Worm (Caenorhabditis elegans) whole organism, young adult: ENCODE measurements around the gene Y54G11A.19.

ENCODE experiments used
- B0019.2 ChIP-seq: fragments of 200-800 bp; sonication (Bioruptor generic); conservative IDR thresholded peaks from 2 replicates; pipeline ENCODE4 v1.3.6; 2022; ENCODE audit warnings: missing genetic modification reagents, missing genetic modification characterization, missing compliant biosample characterization
- B0336.3 ChIP-seq: fragments of 200-800 bp; sonication (Bioruptor generic); IDR thresholded peaks from 2 replicates; pipeline ENCODE4 v1.3.6; 2022; ENCODE audit warnings: missing genetic modification characterization, missing compliant biosample characterization
- C06A6.2 ChIP-seq: fragments of 200-800 bp; sonication (Bioruptor generic); conservative IDR thresholded peaks from 2 replicates; pipeline ENCODE4 v1.3.6; 2022; ENCODE audit warnings: missing genetic modification characterization, missing compliant biosample characterization
- C17E4.6 ChIP-seq: fragments of 200-800 bp; sonication (Bioruptor generic); IDR thresholded peaks from 2 replicates; pipeline ENCODE4 v1.3.6; 2022; ENCODE audit warnings: missing genetic modification reagents, missing genetic modification characterization, missing compliant biosample characterization
- D2030.7 ChIP-seq: fragments of 200-800 bp; sonication (Bioruptor generic); IDR thresholded peaks from 2 replicates; pipeline ENCODE4 v1.3.6; 2022; ENCODE audit warnings: missing genetic modification reagents, missing genetic modification characterization, missing compliant biosample characterization
- F57A8.1 ChIP-seq: fragments of 200-800 bp; sonication (Bioruptor generic); optimal IDR thresholded peaks from 2 replicates; lab custom pipeline; 2018; ENCODE audit warnings: mild to moderate bottlenecking, missing genetic modification characterization, moderate library complexity, missing compliant biosample characterization
- Y53G8AR.9 ChIP-seq: fragments of 200-800 bp; sonication (Bioruptor generic); conservative IDR thresholded peaks from 2 replicates; pipeline ENCODE4 v1.3.6; 2022; ENCODE audit warnings: missing genetic modification reagents, missing genetic modification characterization, missing compliant biosample characterization
- Y79H2A.3 ChIP-seq: fragments of 200-800 bp; sonication (Bioruptor generic); conservative IDR thresholded peaks from 2 replicates; pipeline ENCODE4 v1.3.6; 2022; ENCODE audit warnings: missing genetic modification reagents, missing genetic modification characterization, missing compliant biosample characterization
- Y95B8A.8 ChIP-seq: fragments of 200-800 bp; sonication (Bioruptor generic); IDR thresholded peaks from 2 replicates; pipeline ENCODE4 v1.3.6; 2022; ENCODE audit warnings: missing genetic modification reagents, missing genetic modification characterization, missing compliant biosample characterization
- aptf-2 ChIP-seq: fragments of 200-800 bp; sonication (Bioruptor generic); conservative IDR thresholded peaks from 2 replicates; pipeline ENCODE4 v1.3.6; 2022; ENCODE audit warnings: missing genetic modification reagents, missing genetic modification characterization, missing compliant biosample characterization
- atf-7 ChIP-seq: sonication (generic microtip); optimal IDR thresholded peaks from 2 replicates; lab custom pipeline; 2017; ENCODE audit warnings: mild to moderate bottlenecking, missing genetic modification characterization, missing compliant biosample characterization
- athp-1 ChIP-seq: sonication (generic microtip); optimal IDR thresholded peaks from 2 replicates; lab custom pipeline; 2017; ENCODE audit warnings: mild to moderate bottlenecking, missing genetic modification characterization, missing compliant biosample characterization
- attf-5 ChIP-seq: fragments of 200-800 bp; sonication (Bioruptor generic); optimal IDR thresholded peaks from 2 replicates; lab custom pipeline; 2018; ENCODE audit warnings: mild to moderate bottlenecking, missing genetic modification characterization, missing compliant biosample characterization
- ceh-100 ChIP-seq: fragments of 200-800 bp; sonication (Bioruptor generic); IDR thresholded peaks from 2 replicates; pipeline ENCODE4 v1.3.6; 2022; ENCODE audit warnings: missing genetic modification reagents, missing genetic modification characterization, missing compliant biosample characterization
- ceh-27 ChIP-seq: fragments of 200-800 bp; sonication (Bioruptor generic); optimal IDR thresholded peaks from 2 replicates; lab custom pipeline; 2018; ENCODE audit warnings: mild to moderate bottlenecking, missing genetic modification characterization, moderate library complexity, missing compliant biosample characterization
- dpl-1 ChIP-seq: fragments of 150-350 bp; optimal IDR thresholded peaks from 2 replicates; lab custom pipeline; 2014; ENCODE audit warnings: missing biosample characterization, missing genetic modification reagents, missing genetic modification characterization
- egl-44 ChIP-seq: fragments of 200-800 bp; sonication (Bioruptor generic); IDR thresholded peaks from 2 replicates; pipeline ENCODE4 v1.3.6; 2022; ENCODE audit warnings: missing genetic modification reagents, missing genetic modification characterization, missing compliant biosample characterization
- egrh-3 ChIP-seq: fragments of 200-800 bp; sonication (Bioruptor generic); IDR thresholded peaks from 2 replicates; pipeline ENCODE4 v1.3.6; 2022; ENCODE audit warnings: missing genetic modification reagents, missing genetic modification characterization, missing compliant biosample characterization
- ekl-4 ChIP-seq: fragments of 200-800 bp; sonication (Bioruptor generic); IDR thresholded peaks from 2 replicates; pipeline ENCODE4 v1.3.6; 2022; ENCODE audit warnings: missing genetic modification reagents, missing genetic modification characterization, missing compliant biosample characterization
- ets-4 ChIP-seq: fragments of 200-800 bp; sonication (Bioruptor generic); optimal IDR thresholded peaks from 2 replicates; lab custom pipeline; 2018; ENCODE audit warnings: mild to moderate bottlenecking, missing genetic modification characterization, missing compliant biosample characterization
- gei-17 ChIP-seq: fragments of 200-800 bp; sonication (Bioruptor generic); optimal IDR thresholded peaks from 2 replicates; lab custom pipeline; 2018; ENCODE audit warnings: mild to moderate bottlenecking, missing genetic modification characterization, missing compliant biosample characterization
- hmg-1.2 ChIP-seq: fragments of 200-800 bp; sonication (Bioruptor generic); IDR thresholded peaks from 2 replicates; pipeline ENCODE4 v1.3.6; 2022; ENCODE audit warnings: missing genetic modification reagents, missing genetic modification characterization, missing compliant biosample characterization
- hsf-1 ChIP-seq: fragments of 200-800 bp; sonication (Bioruptor generic); IDR thresholded peaks from 2 replicates; pipeline ENCODE4 v1.3.6; 2022; ENCODE audit warnings: missing genetic modification reagents, missing genetic modification characterization, missing compliant biosample characterization
- lag-1 ChIP-seq: fragments of 200-800 bp; sonication (Bioruptor generic); IDR thresholded peaks from 2 replicates; pipeline ENCODE4 v1.3.6; 2022; ENCODE audit warnings: missing genetic modification reagents, missing genetic modification characterization, missing compliant biosample characterization
- lin-26 ChIP-seq: fragments of 200-800 bp; sonication (Bioruptor generic); IDR thresholded peaks from 2 replicates; pipeline ENCODE4 v1.3.6; 2022; ENCODE audit warnings: missing genetic modification reagents, missing genetic modification characterization, missing compliant biosample characterization
- lin-35 ChIP-seq, 3 experiments: fragments of 150-350 bp in 2 of 3; sonication (generic microtip) in 1 of 3; optimal IDR thresholded peaks; 2 replicates each; lab custom pipeline; 2014 to 2018; ENCODE audit warnings: missing biosample characterization in 3 of 3, missing genetic modification characterization in 3 of 3, missing genetic modification reagents in 3 of 3
- lir-1 ChIP-seq: fragments of 200-800 bp; sonication (Bioruptor generic); conservative IDR thresholded peaks from 2 replicates; pipeline ENCODE4 v1.3.6; 2022; ENCODE audit warnings: missing genetic modification reagents, missing genetic modification characterization, missing compliant biosample characterization
- lsy-27 ChIP-seq: sonication (generic microtip); optimal IDR thresholded peaks from 2 replicates; lab custom pipeline; 2017; ENCODE audit warnings: missing genetic modification characterization, mild to moderate bottlenecking, missing compliant biosample characterization, antibody characterized with exemption, missing genotype, borderline replicate concordance; ENCODE audit not compliant: insufficient read depth
- madf-10 ChIP-seq: sonication (generic microtip); optimal IDR thresholded peaks from 2 replicates; lab custom pipeline; 2016; ENCODE audit warnings: mild to moderate bottlenecking, missing genetic modification characterization, missing compliant biosample characterization
- madf-3 ChIP-seq: fragments of 200-800 bp; sonication (Bioruptor generic); IDR thresholded peaks from 2 replicates; pipeline ENCODE4 v1.3.6; 2022; ENCODE audit warnings: missing genetic modification reagents, missing genetic modification characterization, missing compliant biosample characterization
- nhr-120 ChIP-seq: fragments of 200-800 bp; sonication (Bioruptor generic); IDR thresholded peaks from 2 replicates; pipeline ENCODE4 v1.3.6; 2022; ENCODE audit warnings: missing genetic modification characterization, missing compliant biosample characterization
- nhr-80 ChIP-seq: sonication (generic microtip); optimal IDR thresholded peaks from 2 replicates; lab custom pipeline; 2016; ENCODE audit warnings: missing genetic modification characterization, missing compliant biosample characterization
- pbrm-1 ChIP-seq: fragments of 200-800 bp; sonication (Bioruptor generic); IDR thresholded peaks from 2 replicates; pipeline ENCODE4 v1.3.6; 2022; ENCODE audit warnings: missing genetic modification reagents, missing genetic modification characterization, missing compliant biosample characterization
- rcor-1 ChIP-seq: fragments of 200-800 bp; sonication (Bioruptor generic); IDR thresholded peaks from 2 replicates; pipeline ENCODE4 v1.3.6; 2022; ENCODE audit warnings: missing genetic modification reagents, missing genetic modification characterization, missing compliant biosample characterization
- snpc-1.1 ChIP-seq: sonication (generic microtip); optimal IDR thresholded peaks from 2 replicates; lab custom pipeline; 2017; ENCODE audit warnings: missing genetic modification characterization, mild to moderate bottlenecking, missing compliant biosample characterization, antibody characterized with exemption, moderate library complexity, missing genotype, missing genetic modification reagents; ENCODE audit not compliant: insufficient read depth
- somi-1 ChIP-seq: fragments of 200-800 bp; sonication (Bioruptor generic); optimal IDR thresholded peaks from 2 replicates; lab custom pipeline; 2018; ENCODE audit warnings: mild to moderate bottlenecking, missing genetic modification characterization, missing compliant biosample characterization
- tbp1 ChIP-seq: fragments of 200-800 bp; sonication (Bioruptor generic); optimal IDR thresholded peaks from 2 replicates; lab custom pipeline; 2018; ENCODE audit warnings: mild to moderate bottlenecking, missing genetic modification characterization, missing compliant biosample characterization
- tbx-9 ChIP-seq: sonication (generic microtip); optimal IDR thresholded peaks from 2 replicates; lab custom pipeline; 2016; ENCODE audit warnings: borderline replicate concordance, missing genetic modification characterization, inconsistent platforms, missing compliant biosample characterization
- unc-130 ChIP-seq: sonication (generic microtip); optimal IDR thresholded peaks from 2 replicates; lab custom pipeline; 2016; ENCODE audit warnings: missing genetic modification reagents, missing genetic modification characterization, missing compliant biosample characterization
- xnd-1 ChIP-seq: sonication (generic microtip); optimal IDR thresholded peaks from 2 replicates; lab custom pipeline; 2016; ENCODE audit warnings: missing genotype, missing genetic modification reagents, missing genetic modification characterization, missing compliant biosample characterization
- zfh-2 ChIP-seq: fragments of 200-800 bp; sonication (Bioruptor generic); conservative IDR thresholded peaks from 2 replicates; pipeline ENCODE4 v1.3.6; 2022; ENCODE audit warnings: missing genetic modification reagents, missing genetic modification characterization, missing compliant biosample characterization
- ztf-28 ChIP-seq: fragments of 200-800 bp; sonication (Bioruptor generic); IDR thresholded peaks from 2 replicates; pipeline ENCODE4 v1.3.6; 2022; ENCODE audit warnings: missing genetic modification reagents, missing genetic modification characterization, missing compliant biosample characterization

The Y54G11A.19 gene

DNA sequence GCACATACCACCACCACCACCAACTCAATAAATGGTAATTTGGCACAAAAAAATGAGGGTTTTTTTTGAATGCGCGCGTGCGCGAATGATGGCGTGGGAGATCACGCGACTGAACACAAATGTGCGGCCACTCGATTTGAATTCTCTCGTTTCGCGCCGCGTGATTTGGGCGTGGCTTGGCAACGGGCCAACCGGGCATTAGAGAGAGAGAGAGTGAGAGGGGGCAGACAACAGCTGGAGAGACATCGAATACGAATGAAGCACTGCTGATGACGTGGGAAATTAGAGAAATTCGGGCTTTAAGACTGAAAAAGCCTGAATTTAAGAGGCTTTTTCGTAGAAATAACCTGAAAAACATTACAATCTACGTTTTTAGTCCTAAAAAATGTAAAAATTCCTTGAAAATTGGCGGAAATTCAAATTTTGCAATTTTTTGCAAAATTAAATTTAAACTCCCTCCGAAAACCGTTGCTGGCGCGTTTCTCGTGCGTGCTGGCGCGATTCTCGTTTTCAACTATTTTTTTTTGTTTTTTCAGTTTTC lies 5.2 kb downstream of the Y54G11A.19 start (continued):
- TF ChIP-seq B0336.3 (GFP tag; lab: Robert Waterston, UW) (peak; percentile 99), D2030.7 (GFP tag; lab: Robert Waterston, UW) (peak; percentile 77), attf-5 (GFP tag; lab: Kevin White, UChicago) (peak; percentile 96), tbx-9 (tag; lab: Kevin White, UChicago) (no peak), ztf-28 (GFP tag; lab: Robert Waterston, UW) (peak; percentile 47; the same call in 1 of the 2 replicates), unc-130 (GFP tag; lab: Kevin White, UChicago) (peak; percentile 79), nhr-80 (tag; lab: Kevin White, UChicago) (peak; percentile 87), B0019.2 (GFP tag; lab: Robert Waterston, UW) (peak; percentile 68), snpc-1.1 (tag; lab: Kevin White, UChicago) (no peak), xnd-1 (tag; lab: Kevin White, UChicago) (peak; percentile 78), Y79H2A.3 (GFP tag; lab: Robert Waterston, UW) (peak; percentile 92), ceh-100 (GFP tag; lab: Robert Waterston, UW) (peak; percentile 78)
- TF ChIP-seq, all 124 proteins: peak for 103

DNA sequence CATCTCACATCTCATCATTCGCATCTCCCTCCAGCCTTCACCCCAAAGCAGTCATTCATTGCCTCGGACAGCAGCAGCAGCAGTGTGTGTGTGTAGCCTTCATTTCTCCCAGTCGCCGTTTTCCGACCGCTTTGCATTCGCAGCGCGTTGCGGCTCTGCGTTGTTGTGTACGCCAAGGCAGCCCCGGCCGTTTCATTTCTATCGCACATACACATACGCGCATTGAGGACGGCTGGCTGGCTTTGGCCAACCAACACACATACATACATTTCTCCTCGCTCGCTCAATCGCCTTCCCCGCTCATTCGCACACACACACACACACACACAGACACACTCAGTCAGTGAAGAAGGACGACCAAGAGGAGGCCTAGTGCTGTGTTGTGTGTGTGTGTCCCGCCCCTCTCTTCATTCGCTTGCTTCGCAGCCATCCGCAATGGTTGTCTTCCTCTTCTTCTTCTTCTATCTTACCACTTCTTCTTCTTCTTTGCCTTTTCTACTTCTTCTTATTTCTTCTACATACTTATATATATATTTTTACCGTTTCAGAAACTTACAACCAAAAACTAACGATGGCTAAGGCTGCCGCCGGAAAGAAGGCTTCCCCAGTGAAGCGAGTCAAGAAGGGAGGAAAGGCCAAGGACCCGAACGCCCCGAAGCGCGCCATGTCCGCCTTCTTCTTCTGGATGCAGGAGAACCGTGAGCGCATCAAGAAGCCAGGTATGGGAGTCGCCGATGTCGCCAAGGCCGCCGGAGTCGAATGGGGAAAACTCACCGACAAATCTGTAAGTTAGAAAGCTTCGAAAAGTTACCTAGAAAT lies 6.3 kb downstream of the Y54G11A.19 start, which contains the start of gene hmg-1.1:
TSS of gene hmg-1.1 (plus strand) at position 549 of the 819 bp plus-strand sequence.
- TF ChIP-seq dpl-1 (GFP tag; lab: Kevin White, UChicago) (no peak), tbx-9 (tag; lab: Kevin White, UChicago) (no peak), egrh-3 (peak; percentile 22; the same call in 1 of the 2 replicates), madf-10 (tag; lab: Kevin White, UChicago) (peak; percentile 67), Y95B8A.8 (GFP tag; lab: Robert Waterston, UW) (0 out of 2 replicates have a peak, but pooled peaks have one; percentile 38), ceh-27 (GFP tag; lab: Kevin White, UChicago) (peak; percentile 87), atf-7 (tag; lab: Kevin White, UChicago) (peak; percentile 63), zfh-2 (peak; percentile 87), lir-1 (GFP tag; lab: Robert Waterston, UW) (no peak; the same call in 1 of the 2 replicates), aptf-2 (GFP tag; lab: Robert Waterston, UW) (0 out of 2 replicates have a peak, but pooled peaks have one; percentile 42), lin-35 (GFP tag; optimal IDR thresholded peaks at IDR 0.05; lab: Kevin White, UChicago) (peak in 1 of 3 experiments; percentile 75), ekl-4 (GFP tag; lab: Robert Waterston, UW) (0 out of 2 replicates have a peak, but pooled peaks have one; percentile 54), tbp1 (GFP tag; lab: Kevin White, UChicago) (peak; percentile 55), pbrm-1 (GFP tag; lab: Robert Waterston, UW) (peak; percentile 14; the same call in 1 of the 2 replicates), lsy-27 (no peak), Y53G8AR.9 (GFP tag; lab: Robert Waterston, UW) (no peak; the same call in 1 of the 2 replicates), gei-17 (GFP tag; lab: Kevin White, UChicago) (peak; percentile 49), athp-1 (tag; lab: Kevin White, UChicago) (peak; percentile 8), madf-3 (GFP tag; lab: Robert Waterston, UW) (0 out of 2 replicates have a peak, but pooled peaks have one; percentile 52), lin-26 (GFP tag; lab: Robert Waterston, UW) (peak; percentile 56; the same call in 1 of the 2 replicates), hmg-1.2 (GFP tag; lab: Robert Waterston, UW) (peak; percentile 57; the same call in 1 of the 2 replicates), attf-5 (GFP tag; lab: Kevin White, UChicago) (peak; percentile 81), egl-44 (GFP tag; lab: Robert Waterston, UW) (peak; percentile 56; the same call in 1 of the 2 replicates), ets-4 (peak; percentile 75), hsf-1 (GFP tag; lab: Robert Waterston, UW) (0 out of 2 replicates have a peak, but pooled peaks have one; percentile 7), somi-1 (GFP tag; lab: Kevin White, UChicago) (peak; percentile 29), rcor-1 (GFP tag; lab: Robert Waterston, UW) (0 out of 2 replicates have a peak, but pooled peaks have one; percentile 36), F57A8.1 (GFP tag; lab: Kevin White, UChicago) (no peak), xnd-1 (tag; lab: Kevin White, UChicago) (no peak), C17E4.6 (GFP tag; lab: Robert Waterston, UW) (peak; percentile 13; the same call in 1 of the 2 replicates), C06A6.2 (GFP tag; lab: Robert Waterston, UW) (peak; percentile 23; the same call in 1 of the 2 replicates), lag-1 (GFP tag; lab: Robert Waterston, UW) (0 out of 2 replicates have a peak, but pooled peaks have one; percentile 36), nhr-120 (GFP tag; lab: Robert Waterston, UW) (no peak)
